Fruit fly (Drosophila melanogaster): ENCODE data around the gene CG43736.

The CG43736 gene

DNA sequence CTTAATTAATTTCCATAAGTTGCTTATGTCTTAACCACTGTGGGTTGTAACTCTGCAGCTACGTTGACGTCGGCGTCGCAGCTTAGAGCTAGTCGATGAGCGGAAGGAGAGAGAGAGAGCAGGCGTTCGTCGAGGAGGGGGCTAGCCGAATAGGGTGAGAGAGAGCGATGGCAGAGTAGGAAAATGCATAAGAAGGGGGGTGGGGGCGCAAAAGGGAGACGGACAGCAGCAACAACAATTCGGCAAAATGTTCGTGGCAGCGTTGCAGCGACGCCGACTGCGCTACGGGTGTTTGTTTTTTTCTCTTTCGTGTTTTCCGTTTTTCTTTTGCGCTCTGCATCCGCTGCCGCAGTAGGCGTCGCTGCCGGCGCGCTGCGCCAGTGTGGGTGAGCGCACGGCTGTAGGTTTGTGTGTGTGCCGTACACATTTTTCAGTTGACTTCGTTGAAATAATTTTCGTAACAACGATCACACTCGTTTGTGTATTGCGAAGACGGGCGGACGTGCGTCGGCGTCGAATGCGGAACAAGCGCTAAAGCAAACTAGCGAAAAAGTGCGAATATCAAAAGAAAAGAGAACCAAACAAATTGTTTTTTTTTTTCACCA is 4.4 kb downstream of the CG43736 start (continued):
- no peak for TF ChIP-seq Atf-2 (GFP tag; optimal IDR thresholded peaks at IDR 0.05)
- TF ChIP-seq lbe (GFP tag; optimal IDR thresholded peaks at IDR 0.05), result no peak
- no peak for TF ChIP-seq fd96Cb (tag; optimal IDR thresholded peaks at IDR 0.05)
- TF ChIP-seq Side (GFP tag; optimal IDR thresholded peaks at IDR 0.05), result no peak
- TF ChIP-seq nau (GFP tag; optimal IDR thresholded peaks at IDR 0.05), result no peak
- no peak for TF ChIP-seq crc (GFP tag; optimal IDR thresholded peaks at IDR 0.05)
- TF ChIP-seq CG7556 (GFP tag; optimal IDR thresholded peaks at IDR 0.05), result peak; percentile 93
- peak; percentile 44; the same call in 1 of the 2 replicates for TF ChIP-seq Rfx (GFP tag; IDR thresholded peaks at IDR 0.05)
- no peak for TF ChIP-seq Hr51 (GFP tag; optimal IDR thresholded peaks at IDR 0.05)
- no peak for TF ChIP-seq CG30403 (GFP tag; optimal IDR thresholded peaks at IDR 0.05)
- TF ChIP-seq CG4328 (GFP tag; optimal IDR thresholded peaks at IDR 0.05), result no peak
- TF ChIP-seq NC2α (GFP tag; optimal IDR thresholded peaks at IDR 0.05), result no peak
- TF ChIP-seq pho (GFP tag; optimal IDR thresholded peaks at IDR 0.05), result no peak
- TF ChIP-seq CG10565 (GFP tag; optimal IDR thresholded peaks at IDR 0.05), result no peak
- TF ChIP-seq CG9817 (tag; optimal IDR thresholded peaks at IDR 0.05), result no peak
- TF ChIP-seq CG4360 (GFP tag; IDR thresholded peaks at IDR 0.05), result peak; percentile 92
- TF ChIP-seq CG12769 (tag; optimal IDR thresholded peaks at IDR 0.05), result no peak
- peak; percentile 14 for TF ChIP-seq Xbp1 (GFP tag; optimal IDR thresholded peaks at IDR 0.05)
- TF ChIP-seq CG17361 (GFP tag; IDR thresholded peaks at IDR 0.05), result no peak; the same call in 2 of the 3 replicates
- TF ChIP-seq dpn (GFP tag; optimal IDR thresholded peaks at IDR 0.05), result no peak
- TF ChIP-seq h (optimal IDR thresholded peaks at IDR 0.05), result peak; percentile 18
- TF ChIP-seq br (optimal IDR thresholded peaks at IDR 0.05), result no peak
- peak; percentile 60 for TF ChIP-seq sens (GFP tag)
- TF ChIP-seq gcm (GFP tag; optimal IDR thresholded peaks at IDR 0.05), result no peak
- no peak for TF ChIP-seq Nf-YB (GFP tag; optimal IDR thresholded peaks at IDR 0.05)
- peak; percentile 72 for TF ChIP-seq sd (tag; optimal IDR thresholded peaks at IDR 0.05)
- no peak for TF ChIP-seq MTF-1 (GFP tag; optimal IDR thresholded peaks at IDR 0.05; ENCODE audit: borderline replicate concordance)
- TF ChIP-seq peb (GFP tag; IDR thresholded peaks at IDR 0.05), result no peak
- TF ChIP-seq CG14441 (GFP tag; IDR thresholded peaks at IDR 0.05), result no peak
- TF ChIP-seq Hr3 (GFP tag; optimal IDR thresholded peaks at IDR 0.05), result peak; percentile 7
- peak; percentile 19 for TF ChIP-seq scrt (GFP tag; optimal IDR thresholded peaks at IDR 0.05)
- peak; percentile 13 for TF ChIP-seq CG10543 (GFP tag; optimal IDR thresholded peaks at IDR 0.05)
- TF ChIP-seq CG6854 (GFP tag; optimal IDR thresholded peaks at IDR 0.05), result no peak
- peak; percentile 93 for TF ChIP-seq Deaf1 (tag; optimal IDR thresholded peaks at IDR 0.05)
- 0 out of 3 replicates have a peak, but pooled peaks have one; percentile 24 for TF ChIP-seq zen2 (GFP tag; IDR thresholded peaks at IDR 0.05; ENCODE audit: partially characterized antibody)
- no peak for TF ChIP-seq tap (tag; optimal IDR thresholded peaks at IDR 0.05)
- no peak for TF ChIP-seq CG15514 (GFP tag; optimal IDR thresholded peaks at IDR 0.05)
- no peak for TF ChIP-seq CG12236 (GFP tag; optimal IDR thresholded peaks at IDR 0.05)
- TF ChIP-seq Doc3 (GFP tag; IDR thresholded peaks at IDR 0.05; ENCODE audit: partially characterized antibody), result no peak; the same call in 2 of the 3 replicates
- TF ChIP-seq CG17359 (tag; optimal IDR thresholded peaks at IDR 0.05), result peak; percentile 9
- TF ChIP-seq Kr (GFP tag; optimal IDR thresholded peaks at IDR 0.05), result no peak
- peak; percentile 53 for TF ChIP-seq sqz (GFP tag; optimal IDR thresholded peaks at IDR 0.05)
- TF ChIP-seq CG11723 (GFP tag; optimal IDR thresholded peaks at IDR 0.05), result peak; percentile 38
- no peak for TF ChIP-seq esg (GFP tag; conservative IDR thresholded peaks at IDR 0.05)
- TF ChIP-seq so (GFP tag; IDR thresholded peaks at IDR 0.05), result no peak
- TF ChIP-seq Adf1 (GFP tag; IDR thresholded peaks at IDR 0.05), result peak; percentile 99
- peak in 1 of 2 experiments; percentile 3 for TF ChIP-seq Hr78 (GFP tag; optimal IDR thresholded peaks at IDR 0.05)
- no peak for TF ChIP-seq CG14710 (tag; optimal IDR thresholded peaks at IDR 0.05)
- TF ChIP-seq CG7745 (tag; optimal IDR thresholded peaks at IDR 0.05), result no peak
- no peak for TF ChIP-seq ase (GFP tag; IDR thresholded peaks at IDR 0.05)

Data from whole organism, embryonic.